Fruit fly (Drosophila melanogaster) whole organism, pupa: ENCODE results near the gene CG5835.

Source experiments
- CG13204 ChIP-seq: fragments of 200-800 bp; sonication (Bioruptor generic); optimal IDR thresholded peaks from 2 replicates; lab custom pipeline; 2018; ENCODE audit warnings: missing biosample characterization, mild to moderate bottlenecking, missing genetic modification characterization, moderate library complexity
- CG14655 ChIP-seq: fragments of 200-800 bp; sonication (Bioruptor generic); optimal IDR thresholded peaks from 3 replicates; lab custom pipeline; 2017; ENCODE audit warnings: mild to moderate bottlenecking, missing biosample characterization, missing genetic modification reagents, missing genetic modification characterization
- CG15710 ChIP-seq: fragments of 200-800 bp; sonication (Bioruptor generic); optimal IDR thresholded peaks from 2 replicates; lab custom pipeline; 2018; ENCODE audit warnings: missing biosample characterization, mild to moderate bottlenecking, missing genetic modification characterization, moderate library complexity
- CG17806 ChIP-seq: fragments of 200-800 bp; sonication (Bioruptor generic); optimal IDR thresholded peaks from 2 replicates; lab custom pipeline; 2018; ENCODE audit warnings: missing biosample characterization, mild to moderate bottlenecking, missing genetic modification characterization, moderate library complexity
- CG32121 ChIP-seq: fragments of 200-800 bp; sonication (Bioruptor generic); IDR thresholded peaks from 2 replicates; pipeline ENCODE4 v1.3.6; 2022; ENCODE audit warnings: missing biosample characterization, missing genetic modification characterization
- CG9948 ChIP-seq: fragments of 200-800 bp; sonication (Bioruptor generic); optimal IDR thresholded peaks from 2 replicates; lab custom pipeline; 2018; ENCODE audit warnings: missing biosample characterization, mild to moderate bottlenecking, missing genetic modification characterization, moderate library complexity
- Pif1B ChIP-seq: fragments of 200-800 bp; sonication (Bioruptor generic); optimal IDR thresholded peaks from 3 replicates; lab custom pipeline; 2016; ENCODE audit warnings: missing biosample characterization, missing genetic modification characterization
- Snoo ChIP-seq: fragments of 200-800 bp; sonication (Bioruptor generic); optimal IDR thresholded peaks from 3 replicates; lab custom pipeline; 2017; ENCODE audit warnings: missing biosample characterization, mild to moderate bottlenecking, missing genetic modification characterization, inconsistent platforms
- fd96Ca ChIP-seq: fragments of 200-800 bp; sonication (Bioruptor generic); IDR thresholded peaks from 3 replicates; pipeline ENCODE4 v1.3.6; 2022; ENCODE audit warnings: missing biosample characterization, missing genetic modification characterization
- gl ChIP-seq: fragments of 200-800 bp; sonication (Bioruptor generic); optimal IDR thresholded peaks from 2 replicates; lab custom pipeline; 2018; ENCODE audit warnings: missing biosample characterization, mild to moderate bottlenecking, missing genetic modification characterization

DNA sequence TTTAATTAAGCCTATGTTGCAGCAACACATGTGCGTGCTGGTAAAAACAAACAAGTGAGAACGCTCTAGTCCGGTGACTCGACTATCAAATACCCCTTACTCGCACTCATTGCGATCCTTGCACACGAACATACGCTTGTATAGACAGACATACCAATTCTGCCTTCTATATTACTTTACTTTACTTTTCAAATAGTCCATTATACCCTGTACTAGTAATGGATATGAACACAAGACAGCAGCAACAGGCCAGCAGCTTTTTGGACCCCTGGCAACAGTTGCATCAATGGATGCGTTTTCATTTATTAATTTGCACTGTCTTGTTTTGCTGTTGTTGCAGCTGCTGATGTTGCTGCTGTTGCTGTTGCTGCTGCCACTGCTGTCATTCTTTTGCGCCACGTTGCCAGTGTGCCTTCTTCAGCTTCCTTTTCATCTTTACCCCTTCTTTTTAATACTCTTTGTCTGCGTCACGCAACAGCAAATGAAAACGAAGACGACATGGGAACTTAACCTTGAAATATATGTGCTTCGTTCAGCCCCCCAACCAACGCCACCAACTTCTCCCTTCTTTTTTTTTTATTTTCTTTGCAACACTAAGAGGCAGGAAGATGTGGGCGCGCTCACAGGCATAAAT, 34.9 kb downstream of the CG5835 start:
- TF ChIP-seq CG9948 (peak; percentile 83), Pif1B (GFP tag; lab: Kevin White, UChicago) (peak; percentile 87), Snoo (peak; percentile 78), CG32121 (GFP tag; lab: Robert Waterston, UW) (peak; percentile 89), CG14655 (GFP tag; lab: Kevin White, UChicago) (peak; percentile 82), gl (tag; lab: Kevin White, UChicago) (peak; percentile 71), CG17806 (tag; lab: Kevin White, UChicago) (peak; percentile 86), CG15710 (tag; lab: Kevin White, UChicago) (peak; percentile 85), fd96Ca (GFP tag; lab: Robert Waterston, UW) (peak; percentile 95), CG13204 (GFP tag; lab: Kevin White, UChicago) (peak; percentile 56)
